Worm (Caenorhabditis elegans): Measurements from ENCODE around the gene ogt-1.

ogt-1 gene

DNA sequence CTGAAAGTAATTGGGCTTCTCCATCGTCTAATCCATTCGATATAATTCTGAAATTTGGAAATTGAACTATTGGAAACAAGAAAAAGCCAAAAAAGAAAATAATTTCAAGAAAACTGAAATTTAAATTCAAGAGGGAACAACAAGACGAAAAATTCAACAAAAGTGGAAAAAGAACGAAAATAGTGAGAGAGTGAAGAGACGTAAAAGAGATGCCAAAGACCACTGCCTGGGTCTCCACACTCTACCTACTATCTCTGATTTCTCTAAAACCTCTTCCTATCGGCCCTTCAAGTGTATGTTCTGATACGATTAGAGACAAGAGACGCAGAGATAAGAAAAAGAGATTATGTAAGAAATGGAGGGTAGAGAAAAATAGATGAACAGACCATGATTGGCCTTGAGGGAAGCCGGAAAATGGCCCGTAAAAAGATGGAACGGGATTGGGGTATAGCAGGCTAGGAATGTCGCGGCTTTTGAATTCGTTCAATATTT, at the start of gene ogt-1:
Gene ogt-1 (minus strand): TSS at position 51 of the 492 bp plus-strand sequence.
- TF ChIP-seq daf-19 (GFP tag; conservative IDR thresholded peaks at IDR 0.05) (0 out of 2 replicates have a peak, but pooled peaks have one; percentile 34), nhr-6 (tag; optimal IDR thresholded peaks at IDR 0.05) (peak; percentile 92), saeg-2 (GFP tag; IDR thresholded peaks at IDR 0.05) (0 out of 2 replicates have a peak, but pooled peaks have one; percentile 37), dmd-6 (GFP tag; IDR thresholded peaks at IDR 0.05) (peak; percentile 79), cey-2 (tag; optimal IDR thresholded peaks at IDR 0.05; ENCODE audit: borderline replicate concordance, insufficient read depth) (peak; percentile 43), snpc-4 (tag; optimal IDR thresholded peaks at IDR 0.05) (no peak), zag-1 (tag; optimal IDR thresholded peaks at IDR 0.05) (no peak), daf-16 (GFP tag; optimal IDR thresholded peaks at IDR 0.05) (peak in 1 of 2 experiments; percentile 24), daf-16 (tag; optimal IDR thresholded peaks at IDR 0.05) (peak; percentile 82), ceh-20 (GFP tag; IDR thresholded peaks at IDR 0.05) (peak; percentile 54; the same call in 1 of the 2 replicates), ces-1 (GFP tag; optimal IDR thresholded peaks at IDR 0.05) (peak; percentile 58), nhr-11 (tag; optimal IDR thresholded peaks at IDR 0.05) (peak; percentile 47), ctbp-1 (GFP tag; IDR thresholded peaks at IDR 0.05) (peak; percentile 84), nhr-102 (tag; optimal IDR thresholded peaks at IDR 0.05) (peak; percentile 34), nhr-111 (GFP tag; optimal IDR thresholded peaks at IDR 0.05) (no peak), mxl-2 (GFP tag; conservative IDR thresholded peaks at IDR 0.05) (no peak), T20F7.1 (GFP tag; optimal IDR thresholded peaks at IDR 0.05) (peak; percentile 74), nhr-10 (tag; optimal IDR thresholded peaks at IDR 0.05) (peak; percentile 51), pha-4 (GFP tag; IDR thresholded peaks at IDR 0.05) (peak; percentile 65; the same call in 1 of the 2 replicates), pha-4 (tag; optimal IDR thresholded peaks at IDR 0.05) (peak; percentile 91), spr-3 (GFP tag; optimal IDR thresholded peaks at IDR 0.05) (peak; percentile 24), nhr-76 (tag; optimal IDR thresholded peaks at IDR 0.05) (peak; percentile 25), nhr-77 (tag; optimal IDR thresholded peaks at IDR 0.05) (peak; percentile 17), madf-9 (GFP tag; conservative IDR thresholded peaks at IDR 0.05) (peak; percentile 25; the same call in 1 of the 2 replicates), attf-4 (tag; optimal IDR thresholded peaks at IDR 0.05) (no peak), T26A8.4 (GFP tag; IDR thresholded peaks at IDR 0.05) (peak; percentile 80), mep-1 (tag; optimal IDR thresholded peaks at IDR 0.05) (peak; percentile 88), lin-13 (GFP tag; optimal IDR thresholded peaks at IDR 0.05) (peak; percentile 28), hmg-1.1 (GFP tag; IDR thresholded peaks at IDR 0.05) (peak; percentile 82), gei-8 (GFP tag; optimal IDR thresholded peaks at IDR 0.05) (no peak), lin-38 (GFP tag; IDR thresholded peaks at IDR 0.05) (peak; percentile 64), hif-1 (tag; optimal IDR thresholded peaks at IDR 0.05) (peak in 1 of 2 experiments; percentile 65), F44E2.7 (GFP tag; IDR thresholded peaks at IDR 0.05) (no peak), aha-1 (tag) (peak; percentile 72), mdt-29 (GFP tag; IDR thresholded peaks at IDR 0.05) (no peak), nhr-25 (tag; optimal IDR thresholded peaks at IDR 0.05; ENCODE audit: borderline replicate concordance, insufficient read depth) (peak; percentile 35), mdl-1 (tag; optimal IDR thresholded peaks at IDR 0.05) (peak; percentile 87 to 88), ZK546.5 (tag; optimal IDR thresholded peaks at IDR 0.05) (no peak), ceh-28 (tag; optimal IDR thresholded peaks at IDR 0.05) (peak; percentile 32), daf-12 (tag; optimal IDR thresholded peaks at IDR 0.05) (no peak), nhr-48 (tag; optimal IDR thresholded peaks at IDR 0.05) (peak; percentile 75), dpl-1 (GFP tag; optimal IDR thresholded peaks at IDR 0.05) (peak; percentile 61), spr-1 (tag; optimal IDR thresholded peaks at IDR 0.05) (peak; percentile 33), tra-1 (GFP tag; IDR thresholded peaks at IDR 0.05) (peak; percentile 62; the same call in 1 of the 2 replicates), zip-2 (tag; optimal IDR thresholded peaks at IDR 0.05) (no peak), vab-7 (GFP tag; IDR thresholded peaks at IDR 0.05) (no peak), zfp-3 (GFP tag; conservative IDR thresholded peaks at IDR 0.05) (no peak), hlh-11 (tag; optimal IDR thresholded peaks at IDR 0.05) (peak; percentile 89), dve-1 (tag; optimal IDR thresholded peaks at IDR 0.05; ENCODE audit: insufficient read depth) (peak; percentile 89), duxl-1 (tag; optimal IDR thresholded peaks at IDR 0.05; ENCODE audit: poor library complexity) (peak; percentile 80)
